Worm (Caenorhabditis elegans) whole organism, L4/young adult: Measurements from ENCODE around the gene C17H11.4.

Experiments used
- dao-5 ChIP-seq: sonication (generic microtip); optimal IDR thresholded peaks from 2 replicates; lab custom pipeline; 2016; ENCODE audit warnings: missing genotype, missing genetic modification characterization, moderate library complexity, missing compliant biosample characterization
- him-1 ChIP-seq: sonication (generic microtip); optimal IDR thresholded peaks from 2 replicates; lab custom pipeline; 2016; ENCODE audit warnings: missing genotype, missing genetic modification reagents, missing genetic modification characterization, missing compliant biosample characterization

DNA sequence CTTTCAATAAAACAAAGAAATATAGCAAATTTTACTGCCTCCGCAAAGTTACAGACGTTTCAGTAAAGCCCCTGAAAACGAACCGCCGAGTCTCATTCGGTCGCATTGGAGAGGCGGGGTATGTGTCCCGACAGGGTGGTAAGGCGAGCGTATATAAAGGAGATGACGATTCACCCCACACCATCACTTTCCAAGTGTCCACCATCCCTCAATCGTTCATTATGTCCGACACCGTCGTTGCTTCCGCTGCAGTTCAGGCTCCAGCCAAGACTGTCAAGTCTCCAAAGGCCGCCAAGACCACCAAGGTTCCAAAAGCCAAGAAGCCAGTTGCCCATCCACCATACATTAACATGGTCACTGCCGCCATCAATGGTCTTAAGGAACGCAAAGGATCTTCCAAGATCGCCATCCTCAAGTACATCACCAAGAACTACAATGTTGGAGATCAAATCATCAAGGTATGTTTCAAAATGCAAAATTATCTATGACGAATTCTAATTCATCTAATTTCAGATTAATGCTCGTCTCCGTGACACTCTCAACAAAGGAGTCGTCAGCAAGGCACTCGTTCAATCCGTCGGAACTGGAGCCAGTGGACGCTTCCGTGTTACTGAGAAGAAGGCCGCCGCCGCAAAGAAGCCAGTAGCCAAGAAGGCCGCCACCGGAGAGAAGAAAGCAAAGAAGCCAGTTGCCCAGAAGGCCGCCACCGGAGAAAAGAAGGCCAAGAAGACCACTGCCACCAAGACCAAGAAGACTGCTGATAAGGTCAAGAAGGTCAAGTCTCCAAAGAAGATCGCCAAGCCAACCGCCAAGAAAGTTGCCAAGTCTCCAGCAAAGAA lies 22.2 kb downstream of the C17H11.4 start, which contains the start of gene hil-3:
- TF ChIP-seq him-1 (tag; lab: Kevin White, UChicago) (no peak), dao-5 (tag; lab: Kevin White, UChicago) (no peak)
